Worm (Caenorhabditis elegans) whole organism, mixed stage, embryonic: ENCODE data around the gene Y39B6A.29.

Experiments used
- M03D4.4 ChIP-seq: sonication (generic microtip); optimal IDR thresholded peaks from 2 replicates; lab custom pipeline; 2017; ENCODE audit warnings: mild to moderate bottlenecking, missing genetic modification characterization, missing compliant biosample characterization
- bed-3 ChIP-seq: fragments of 200-800 bp; sonication (Bioruptor generic); optimal IDR thresholded peaks from 3 replicates; lab custom pipeline; 2018; ENCODE audit warnings: mild to moderate bottlenecking, missing genetic modification characterization, moderate library complexity, missing compliant biosample characterization
- ceh-39 ChIP-seq: fragments of 150-350 bp; optimal IDR thresholded peaks from 2 replicates; lab custom pipeline; 2014; ENCODE audit warnings: missing biosample characterization, missing genetic modification characterization
- ceh-43 ChIP-seq: fragments of 200-800 bp; sonication (Bioruptor generic); optimal IDR thresholded peaks from 2 replicates; lab custom pipeline; 2018; ENCODE audit warnings: mild to moderate bottlenecking, missing genetic modification characterization, moderate library complexity, missing compliant biosample characterization
- ces-1 ChIP-seq: fragments of 150-350 bp; optimal IDR thresholded peaks from 2 replicates; lab custom pipeline; 2014; ENCODE audit warnings: missing biosample characterization, missing genetic modification reagents, missing genetic modification characterization
- cnd-1 ChIP-seq: fragments of 200-800 bp; sonication (Bioruptor generic); optimal IDR thresholded peaks from 2 replicates; lab custom pipeline; 2018; ENCODE audit warnings: mild to moderate bottlenecking, missing genetic modification characterization, missing compliant biosample characterization
- elt-1 ChIP-seq: sonication (generic microtip); optimal IDR thresholded peaks from 2 replicates; lab custom pipeline; 2017; ENCODE audit warnings: missing genetic modification characterization, mild to moderate bottlenecking, missing compliant biosample characterization, antibody characterized with exemption, moderate library complexity, borderline replicate concordance; ENCODE audit not compliant: insufficient read depth
- elt-3 ChIP-seq: fragments of 150-350 bp; optimal IDR thresholded peaks from 2 replicates; lab custom pipeline; 2014; ENCODE audit warnings: missing biosample characterization, missing genetic modification characterization
- flh-1 ChIP-seq: fragments of 200-800 bp; sonication (Bioruptor generic); optimal IDR thresholded peaks from 2 replicates; lab custom pipeline; 2018; ENCODE audit warnings: mild to moderate bottlenecking, missing genetic modification characterization, moderate library complexity, missing compliant biosample characterization
- ham-2 ChIP-seq: fragments of 200-800 bp; sonication (Bioruptor generic); optimal IDR thresholded peaks from 2 replicates; lab custom pipeline; 2018; ENCODE audit warnings: mild to moderate bottlenecking, missing genetic modification characterization, missing compliant biosample characterization
- lin-13 ChIP-seq: fragments of 150-350 bp; optimal IDR thresholded peaks from 2 replicates; lab custom pipeline; 2014; ENCODE audit warnings: missing biosample characterization, missing genetic modification characterization
- lin-32 ChIP-seq: fragments of 200-800 bp; sonication (Bioruptor generic); optimal IDR thresholded peaks from 2 replicates; lab custom pipeline; 2018; ENCODE audit warnings: mild to moderate bottlenecking, missing genetic modification characterization, missing compliant biosample characterization
- mab-5 ChIP-seq: fragments of 150-350 bp; optimal IDR thresholded peaks from 2 replicates; lab custom pipeline; 2014; ENCODE audit warnings: missing biosample characterization, missing genetic modification characterization
- mep-1 ChIP-seq: fragments of 150-350 bp; optimal IDR thresholded peaks from 2 replicates; lab custom pipeline; 2017; ENCODE audit warnings: missing biosample characterization, missing genetic modification reagents, missing genetic modification characterization, inconsistent platforms
- mls-2 ChIP-seq: sonication (generic microtip); optimal IDR thresholded peaks from 2 replicates; lab custom pipeline; 2016; ENCODE audit warnings: mild to moderate bottlenecking, missing genetic modification characterization, moderate library complexity, missing compliant biosample characterization
- nhr-12 ChIP-seq: fragments of 150-350 bp; optimal IDR thresholded peaks from 2 replicates; lab custom pipeline; 2014; ENCODE audit warnings: missing biosample characterization, missing genetic modification characterization
- nhr-2 ChIP-seq: fragments of 150-350 bp; optimal IDR thresholded peaks from 2 replicates; lab custom pipeline; 2014; ENCODE audit warnings: missing biosample characterization, missing genetic modification characterization
- nhr-237 ChIP-seq: fragments of 150-350 bp; optimal IDR thresholded peaks from 2 replicates; lab custom pipeline; 2014; ENCODE audit warnings: missing biosample characterization, missing genetic modification characterization
- nhr-28 ChIP-seq: fragments of 150-350 bp; optimal IDR thresholded peaks from 2 replicates; lab custom pipeline; 2014; ENCODE audit warnings: missing biosample characterization, missing genetic modification characterization
- nhr-76 ChIP-seq: sonication (generic microtip); optimal IDR thresholded peaks from 2 replicates; lab custom pipeline; 2017; ENCODE audit warnings: missing biosample characterization, missing genetic modification characterization
- pha-4 ChIP-seq: fragments of 150-350 bp; optimal IDR thresholded peaks from 2 replicates; lab custom pipeline; 2018; ENCODE audit warnings: missing biosample characterization, missing genetic modification reagents, missing genetic modification characterization
- sem-2 ChIP-seq: fragments of 200-800 bp; sonication (Bioruptor generic); optimal IDR thresholded peaks from 2 replicates; lab custom pipeline; 2018; ENCODE audit warnings: mild to moderate bottlenecking, missing genetic modification characterization, missing compliant biosample characterization
- sptf-1 ChIP-seq: sonication (generic microtip); optimal IDR thresholded peaks from 2 replicates; lab custom pipeline; 2017; ENCODE audit warnings: mild to moderate bottlenecking, missing genetic modification characterization, moderate library complexity, missing compliant biosample characterization
- tbx-8 ChIP-seq: fragments of 200-800 bp; sonication (Bioruptor generic); optimal IDR thresholded peaks from 2 replicates; lab custom pipeline; 2018; ENCODE audit warnings: mild to moderate bottlenecking, missing genetic modification characterization, moderate library complexity, missing compliant biosample characterization
- unc-120 ChIP-seq: sonication (generic microtip); optimal IDR thresholded peaks from 2 replicates; lab custom pipeline; 2017; ENCODE audit warnings: missing genetic modification characterization, missing compliant biosample characterization; ENCODE audit not compliant: poor library complexity, severe bottlenecking
- unc-39 ChIP-seq: fragments of 150-350 bp; optimal IDR thresholded peaks from 2 replicates; lab custom pipeline; 2014; ENCODE audit warnings: missing biosample characterization, missing genetic modification characterization
- zip-8 ChIP-seq: fragments of 150-350 bp; optimal IDR thresholded peaks from 2 replicates; lab custom pipeline; 2014; ENCODE audit warnings: missing biosample characterization, missing genetic modification characterization
- ztf-11 ChIP-seq: fragments of 150-350 bp; optimal IDR thresholded peaks from 2 replicates; lab custom pipeline; 2014; ENCODE audit warnings: missing biosample characterization, missing genetic modification characterization

Gene Y39B6A.29

ce11 chrV:19049140-19050092, 24.8 kb upstream of the Y39B6A.29 start:
- no peak for TF ChIP-seq nhr-237
- TF ChIP-seq, all 35 proteins: peak for 0

ce11 chrV:19047442-19047841, 22.9 kb upstream of the Y39B6A.29 start:
- TF ChIP-seq bed-3 (GFP tag; lab: Kevin White, UChicago): no peak
- no peak for TF ChIP-seq nhr-76 (tag; lab: Kevin White, UChicago)
- TF ChIP-seq M03D4.4 (tag; lab: Kevin White, UChicago): no peak
- TF ChIP-seq sem-2 (GFP tag; lab: Kevin White, UChicago): no peak
- TF ChIP-seq ceh-39 (tag; lab: Kevin White, UChicago): no peak
- TF ChIP-seq nhr-237: no peak
- TF ChIP-seq unc-39 (tag; lab: Kevin White, UChicago): no peak
- TF ChIP-seq mab-5 (tag; lab: Kevin White, UChicago): no peak
- TF ChIP-seq nhr-2 (tag; lab: Kevin White, UChicago): no peak

ce11 chrV:19044753-19045152, 20.2 kb upstream of the Y39B6A.29 start, which contains the start of gene asp-15:
Gene asp-15, minus strand, starts transcription at chrV:19044853.
- TF ChIP-seq mep-1 (tag; lab: Kevin White, UChicago) (no peak), lin-32 (GFP tag; lab: Kevin White, UChicago) (no peak), mls-2 (tag; lab: Kevin White, UChicago) (no peak), elt-1 (tag; lab: Kevin White, UChicago) (no peak)

DNA sequence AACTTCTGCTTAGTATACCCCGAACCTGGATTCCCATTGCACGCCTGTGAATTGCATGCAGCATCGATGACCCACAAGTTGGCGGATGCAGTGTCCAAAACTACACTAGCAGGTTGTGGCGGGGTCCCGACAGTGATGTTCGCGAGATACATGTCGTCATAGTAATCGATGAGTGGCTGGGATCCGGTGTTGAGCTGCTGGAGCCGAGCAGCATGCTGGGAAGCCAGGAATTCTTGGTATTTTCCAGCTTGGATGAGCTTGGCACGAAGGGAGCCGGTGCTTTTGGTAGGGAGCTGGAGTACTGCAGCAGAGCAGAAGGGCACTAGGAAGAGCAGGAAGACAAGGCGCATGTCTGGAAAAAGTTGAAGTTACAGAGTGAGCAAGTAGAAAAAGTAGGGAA, 17.7 kb upstream of the Y39B6A.29 start, which contains the start of gene asp-16:
TSS of gene asp-16 (minus strand) at position 350 of the 400 bp plus-strand sequence.
- TF ChIP-seq unc-120 (tag; lab: Kevin White, UChicago): no peak
- TF ChIP-seq ceh-39 (tag; lab: Kevin White, UChicago): no peak

- TF ChIP-seq bed-3 (GFP tag; lab: Kevin White, UChicago) (no peak), unc-120 (tag; lab: Kevin White, UChicago) (no peak), nhr-2 (tag; lab: Kevin White, UChicago) (no peak), ces-1 (no peak), ceh-43 (no peak), sptf-1 (tag; lab: Kevin White, UChicago) (no peak), elt-3 (tag; lab: Kevin White, UChicago) (no peak)
- TF ChIP-seq, all 35 proteins: peak for 0
These were observed 12.6 kb upstream of the Y39B6A.29 start, which contains the start of gene asp-17 for ce11 chrV:19037222-19037621. Gene asp-17, minus strand, starts transcription at chrV:19037322.

ce11 chrV:19036061-19036460, 11.5 kb upstream of the Y39B6A.29 start:
- no peak for TF ChIP-seq nhr-237
- TF ChIP-seq nhr-28 (tag; lab: Kevin White, UChicago): no peak
- TF ChIP-seq sem-2 (GFP tag; lab: Kevin White, UChicago): no peak
- TF ChIP-seq M03D4.4 (tag; lab: Kevin White, UChicago): no peak
- no peak for TF ChIP-seq ces-1
- TF ChIP-seq nhr-12 (tag; lab: Kevin White, UChicago): no peak
- TF ChIP-seq ham-2 (GFP tag; lab: Kevin White, UChicago): no peak
- no peak for TF ChIP-seq unc-120 (tag; lab: Kevin White, UChicago)
- no peak for TF ChIP-seq ceh-43
- TF ChIP-seq pha-4: no peak
- no peak for TF ChIP-seq ztf-11 (tag; lab: Kevin White, UChicago)
- no peak for TF ChIP-seq flh-1 (GFP tag; lab: Kevin White, UChicago)
- no peak for TF ChIP-seq tbx-8 (GFP tag; lab: Kevin White, UChicago)

- TF ChIP-seq mep-1 (tag; lab: Kevin White, UChicago) (no peak), zip-8 (tag; lab: Kevin White, UChicago) (no peak), bed-3 (GFP tag; lab: Kevin White, UChicago) (no peak), ceh-39 (tag; lab: Kevin White, UChicago) (no peak), nhr-28 (tag; lab: Kevin White, UChicago) (no peak), elt-1 (tag; lab: Kevin White, UChicago) (no peak), mls-2 (tag; lab: Kevin White, UChicago) (no peak), nhr-237 (no peak), cnd-1 (tag; lab: Kevin White, UChicago) (no peak), ces-1 (no peak), unc-120 (tag; lab: Kevin White, UChicago) (no peak), pha-4 (no peak), sem-2 (GFP tag; lab: Kevin White, UChicago) (no peak), nhr-12 (tag; lab: Kevin White, UChicago) (no peak), elt-3 (tag; lab: Kevin White, UChicago) (no peak), lin-13 (tag; lab: Kevin White, UChicago) (no peak), lin-32 (GFP tag; lab: Kevin White, UChicago) (no peak)
These were observed 6.9 kb upstream of the Y39B6A.29 start, which contains the start of gene Y39B6A.27 for ce11 chrV:19031456-19031855. Gene Y39B6A.27, plus strand, starts transcription at chrV:19031756.
